Fruit fly (Drosophila melanogaster): ENCODE measurements around the gene strat.

strat gene

DNA sequence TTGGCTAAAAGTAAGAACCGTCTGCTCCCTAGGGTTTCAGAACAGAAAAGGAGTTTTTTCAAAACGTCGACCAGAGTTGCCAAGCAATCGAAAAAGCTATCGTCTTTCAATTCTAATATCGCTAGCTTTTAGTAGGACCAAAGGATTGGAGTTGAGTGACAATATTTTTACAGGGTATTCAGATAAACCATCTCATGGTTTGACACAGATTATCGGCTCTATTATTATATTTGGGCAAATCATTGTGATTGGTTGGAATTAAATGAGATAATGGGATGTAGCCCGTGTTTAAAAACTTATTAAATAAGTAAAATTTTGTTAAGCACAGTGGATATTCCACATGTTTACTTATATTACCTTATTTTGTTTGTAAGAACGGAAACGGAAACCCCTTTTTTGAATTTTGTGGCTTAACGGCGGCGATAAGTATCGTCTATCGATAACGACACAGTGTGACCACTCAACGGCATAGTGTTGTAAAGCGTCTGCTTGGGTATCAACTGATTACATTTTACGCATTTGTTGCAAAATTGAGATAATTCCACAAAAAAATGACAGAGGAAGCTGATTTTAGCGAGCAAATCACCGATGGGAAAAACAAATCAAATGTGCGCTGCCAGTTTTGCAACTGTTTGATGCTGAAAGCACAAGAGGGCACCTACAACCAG is at the start of gene strat, which contains the start of gene mtsh (continued):
- TF ChIP-seq CG15514 (GFP tag; optimal IDR thresholded peaks at IDR 0.05) (peak; percentile 83), CG11093 (GFP tag; IDR thresholded peaks at IDR 0.05) (no peak), lov (optimal IDR thresholded peaks at IDR 0.05) (no peak), lov (GFP tag; IDR thresholded peaks at IDR 0.05) (peak; percentile 83; the same call in 2 of the 3 replicates), Atf-2 (GFP tag; optimal IDR thresholded peaks at IDR 0.05) (peak; percentile 52), Nf-YA (GFP tag; IDR thresholded peaks at IDR 0.05) (no peak), CG10147 (GFP tag; optimal IDR thresholded peaks at IDR 0.05) (no peak), CG1529 (GFP tag; optimal IDR thresholded peaks at IDR 0.05) (no peak), MTF-1 (GFP tag; optimal IDR thresholded peaks at IDR 0.05; ENCODE audit: borderline replicate concordance) (peak; percentile 85), CG34376 (GFP tag; optimal IDR thresholded peaks at IDR 0.05) (peak; percentile 84), so (GFP tag; IDR thresholded peaks at IDR 0.05) (peak; percentile 60; the same call in 1 of the 3 replicates), CG31365 (tag; optimal IDR thresholded peaks at IDR 0.05) (peak; percentile 64), Ets97D (GFP tag; optimal IDR thresholded peaks at IDR 0.05) (peak; percentile 98), cwo (GFP tag; optimal IDR thresholded peaks at IDR 0.05) (no peak), Dip2 (GFP tag; IDR thresholded peaks at IDR 0.05) (no peak), sr (GFP tag; IDR thresholded peaks at IDR 0.05) (peak; percentile 47; the same call in 1 of the 3 replicates), CG18476 (GFP tag; optimal IDR thresholded peaks at IDR 0.05) (no peak), Lpt (GFP tag; optimal IDR thresholded peaks at IDR 0.05) (no peak), klu (GFP tag; IDR thresholded peaks at IDR 0.05) (no peak), Dll (GFP tag; IDR thresholded peaks at IDR 0.05; ENCODE audit: partially characterized antibody) (peak; percentile 64; the same call in 2 of the 4 replicates), Side (GFP tag; optimal IDR thresholded peaks at IDR 0.05) (peak; percentile 72), p53 (GFP tag; optimal IDR thresholded peaks at IDR 0.05) (peak; percentile 51), Ssrp (tag; optimal IDR thresholded peaks at IDR 0.05) (peak; percentile 28), Camta (GFP tag; optimal IDR thresholded peaks at IDR 0.05) (no peak), CG10979 (tag; optimal IDR thresholded peaks at IDR 0.05) (peak; percentile 55), CG9797 (GFP tag; optimal IDR thresholded peaks at IDR 0.05) (peak; percentile 84), Rfx (GFP tag; IDR thresholded peaks at IDR 0.05) (peak; percentile 76), CG12071 (GFP tag; optimal IDR thresholded peaks at IDR 0.05) (peak; percentile 71), slou (GFP tag; optimal IDR thresholded peaks at IDR 0.05) (peak; percentile 30), zfh1 (GFP tag; IDR thresholded peaks at IDR 0.05) (peak; percentile 74), Scr (GFP tag; IDR thresholded peaks at IDR 0.05; ENCODE audit: partially characterized antibody) (peak; percentile 62), CG1233 (GFP tag; optimal IDR thresholded peaks at IDR 0.05) (peak; percentile 65), fd102C (GFP tag; optimal IDR thresholded peaks at IDR 0.05) (peak; percentile 19), Dip3 (GFP tag; optimal IDR thresholded peaks at IDR 0.05) (peak; percentile 23), CG7372 (GFP tag; IDR thresholded peaks at IDR 0.05) (0 out of 2 replicates have a peak, but pooled peaks have one; percentile 8), CkIIα-i1 (GFP tag; IDR thresholded peaks at IDR 0.05) (no peak), CG11560 (tag; IDR thresholded peaks at IDR 0.05) (no peak), CG11247 (GFP tag; IDR thresholded peaks at IDR 0.05) (no peak), ham (GFP tag; IDR thresholded peaks at IDR 0.05) (no peak), CG7745 (tag; optimal IDR thresholded peaks at IDR 0.05) (no peak), crc (GFP tag; optimal IDR thresholded peaks at IDR 0.05) (no peak), H15 (GFP tag; IDR thresholded peaks at IDR 0.05) (no peak), Adf1 (GFP tag; IDR thresholded peaks at IDR 0.05) (no peak), CG9876 (GFP tag; optimal IDR thresholded peaks at IDR 0.05) (peak; percentile 6), CG12299 (tag; optimal IDR thresholded peaks at IDR 0.05) (peak; percentile 34), Hsf (GFP tag; optimal IDR thresholded peaks at IDR 0.05) (peak; percentile 49), tx (GFP tag; optimal IDR thresholded peaks at IDR 0.05) (no peak), sima (GFP tag; optimal IDR thresholded peaks at IDR 0.05) (peak; percentile 56), CG10431 (GFP tag; optimal IDR thresholded peaks at IDR 0.05) (no peak), dm (GFP tag; optimal IDR thresholded peaks at IDR 0.05) (peak; percentile 55), cad (GFP tag; optimal IDR thresholded peaks at IDR 0.05) (no peak)

Data from whole organism, embryonic.